Worm (Caenorhabditis elegans) whole organism, mixed stage, embryonic: ENCODE results near the gene B0228.6.
A peak's percentile ranks its signal among the peaks of the same experiment; 100 is the strongest.

Source experiments
- blmp-1 ChIP-seq: fragments of 150-350 bp; optimal IDR thresholded peaks from 2 replicates; lab custom pipeline; 2014; ENCODE audit warnings: missing biosample characterization, missing genetic modification characterization
- ceh-39 ChIP-seq: fragments of 150-350 bp; optimal IDR thresholded peaks from 2 replicates; lab custom pipeline; 2014; ENCODE audit warnings: missing biosample characterization, missing genetic modification characterization
- ces-1 ChIP-seq: fragments of 150-350 bp; optimal IDR thresholded peaks from 2 replicates; lab custom pipeline; 2014; ENCODE audit warnings: missing biosample characterization, missing genetic modification reagents, missing genetic modification characterization
- elt-1 ChIP-seq: sonication (generic microtip); optimal IDR thresholded peaks from 2 replicates; lab custom pipeline; 2017; ENCODE audit warnings: missing genetic modification characterization, mild to moderate bottlenecking, missing compliant biosample characterization, antibody characterized with exemption, moderate library complexity, borderline replicate concordance; ENCODE audit not compliant: insufficient read depth
- elt-3 ChIP-seq: fragments of 150-350 bp; optimal IDR thresholded peaks from 2 replicates; lab custom pipeline; 2014; ENCODE audit warnings: missing biosample characterization, missing genetic modification characterization
- lin-13 ChIP-seq: fragments of 150-350 bp; optimal IDR thresholded peaks from 2 replicates; lab custom pipeline; 2014; ENCODE audit warnings: missing biosample characterization, missing genetic modification characterization
- nhr-76 ChIP-seq: sonication (generic microtip); optimal IDR thresholded peaks from 2 replicates; lab custom pipeline; 2017; ENCODE audit warnings: missing biosample characterization, missing genetic modification characterization
- pha-4 ChIP-seq: fragments of 150-350 bp; optimal IDR thresholded peaks from 2 replicates; lab custom pipeline; 2018; ENCODE audit warnings: missing biosample characterization, missing genetic modification reagents, missing genetic modification characterization
- unc-120 ChIP-seq: sonication (generic microtip); optimal IDR thresholded peaks from 2 replicates; lab custom pipeline; 2017; ENCODE audit warnings: missing genetic modification characterization, missing compliant biosample characterization; ENCODE audit not compliant: poor library complexity, severe bottlenecking
- unc-39 ChIP-seq: fragments of 150-350 bp; optimal IDR thresholded peaks from 2 replicates; lab custom pipeline; 2014; ENCODE audit warnings: missing biosample characterization, missing genetic modification characterization
- ztf-11 ChIP-seq: fragments of 150-350 bp; optimal IDR thresholded peaks from 2 replicates; lab custom pipeline; 2014; ENCODE audit warnings: missing biosample characterization, missing genetic modification characterization

- no peak for TF ChIP-seq nhr-76
- no peak for TF ChIP-seq blmp-1 (tag; lab: Kevin White, UChicago)
- TF ChIP-seq ztf-11 (tag; lab: Kevin White, UChicago) = no peak
- TF ChIP-seq elt-1 = peak; percentile 97
- no peak for TF ChIP-seq ceh-39 (tag; lab: Kevin White, UChicago)
- no peak for TF ChIP-seq unc-120
- TF ChIP-seq elt-3 = no peak
- TF ChIP-seq lin-13 (tag; lab: Kevin White, UChicago) = no peak
- TF ChIP-seq pha-4 (tag; lab: Kevin White, UChicago) = no peak
- no peak for TF ChIP-seq unc-39 (tag; lab: Kevin White, UChicago)
- no peak for TF ChIP-seq ces-1 (GFP tag; lab: Kevin White, UChicago)
Measured at ce11 chrII:7801899-7802298, 46.9 kb upstream of the B0228.6 start.
